Fruit fly (Drosophila melanogaster) whole organism, embryonic: ENCODE measurements around the gene Srp14.

Source experiments
- Blimp-1 ChIP-seq: fragments of 200-800 bp; sonication (Bioruptor generic); optimal IDR thresholded peaks from 3 replicates; lab custom pipeline; 2018; ENCODE audit warnings: missing biosample characterization, missing genetic modification characterization, mild to moderate bottlenecking, moderate library complexity, missing genetic modification reagents
- BtbVII ChIP-seq: fragments of 200-800 bp; sonication (Bioruptor generic); optimal IDR thresholded peaks from 3 replicates; lab custom pipeline; 2017; ENCODE audit warnings: missing biosample characterization, mild to moderate bottlenecking, missing genetic modification characterization
- CG1024 ChIP-seq: fragments of 200-800 bp; sonication (Bioruptor generic); IDR thresholded peaks from 2 replicates; pipeline ENCODE4 v1.3.6; 2022; ENCODE audit warnings: missing biosample characterization, missing genetic modification characterization
- CG10267 ChIP-seq: fragments of 200-800 bp; sonication (Bioruptor generic); optimal IDR thresholded peaks from 2 replicates; lab custom pipeline; 2018; ENCODE audit warnings: missing biosample characterization, mild to moderate bottlenecking, missing genetic modification characterization, moderate library complexity
- CG12659 ChIP-seq: fragments of 200-800 bp; sonication (Bioruptor generic); optimal IDR thresholded peaks from 3 replicates; lab custom pipeline; 2017; ENCODE audit warnings: mild to moderate bottlenecking, missing biosample characterization, missing genetic modification reagents, missing genetic modification characterization
- CG13287 ChIP-seq: fragments of 200-800 bp; sonication (Bioruptor generic); IDR thresholded peaks from 2 replicates; pipeline ENCODE4 v1.3.6; 2022; ENCODE audit warnings: missing biosample characterization, missing genetic modification characterization; ENCODE audit not compliant: partially characterized antibody
- CG17802 ChIP-seq: fragments of 200-800 bp; sonication (Bioruptor generic); optimal IDR thresholded peaks from 2 replicates; lab custom pipeline; 2018; ENCODE audit warnings: missing biosample characterization, mild to moderate bottlenecking, missing genetic modification characterization, moderate library complexity
- CG2116 ChIP-seq: fragments of 200-800 bp; sonication (Bioruptor generic); optimal IDR thresholded peaks from 3 replicates; lab custom pipeline; 2018; ENCODE audit warnings: missing biosample characterization, mild to moderate bottlenecking, missing genetic modification characterization
- CG2712 ChIP-seq: fragments of 200-800 bp; optimal IDR thresholded peaks from 3 replicates; lab custom pipeline; 2019; ENCODE audit warnings: missing biosample characterization, mild to moderate bottlenecking, missing genetic modification characterization, moderate library complexity
- CG30020 ChIP-seq: fragments of 200-800 bp; optimal IDR thresholded peaks from 2 replicates; lab custom pipeline; 2019; ENCODE audit warnings: missing biosample characterization, mild to moderate bottlenecking, missing genetic modification characterization, moderate library complexity
- CG32767 ChIP-seq: fragments of 200-800 bp; sonication (Bioruptor generic); IDR thresholded peaks from 2 replicates; pipeline ENCODE4 v1.3.6; 2022; ENCODE audit warnings: missing biosample characterization, missing genetic modification characterization
- CG4328 ChIP-seq: fragments of 200-800 bp; sonication (Bioruptor generic); optimal IDR thresholded peaks from 3 replicates; lab custom pipeline; 2017; ENCODE audit warnings: missing biosample characterization, missing genetic modification reagents, missing genetic modification characterization
- CG4360 ChIP-seq: fragments of 200-800 bp; sonication (Bioruptor generic); IDR thresholded peaks from 2 replicates; pipeline ENCODE4 v1.3.6; 2022; ENCODE audit warnings: missing biosample characterization, missing genetic modification characterization
- CG4854 ChIP-seq: fragments of 200-800 bp; sonication (Bioruptor generic); optimal IDR thresholded peaks from 2 replicates; lab custom pipeline; 2016; ENCODE audit warnings: missing biosample characterization, missing genetic modification characterization, inconsistent platforms
- CG9797 ChIP-seq: fragments of 200-800 bp; sonication (Bioruptor generic); optimal IDR thresholded peaks from 3 replicates; lab custom pipeline; 2018; ENCODE audit warnings: missing biosample characterization, mild to moderate bottlenecking, missing genetic modification characterization
- Dek ChIP-seq: fragments of 200-800 bp; sonication (Bioruptor generic); optimal IDR thresholded peaks from 3 replicates; lab custom pipeline; 2019; ENCODE audit warnings: missing biosample characterization, mild to moderate bottlenecking, missing genetic modification characterization, moderate library complexity
- Dfd ChIP-seq, 2 experiments: fragments of >200 bp; optimal IDR thresholded peaks; 2 replicates each; lab custom pipeline; 2017; ENCODE audit warnings: missing biosample characterization in 2 of 2, missing genetic modification characterization in 2 of 2
- Dip2 ChIP-seq: fragments of 200-800 bp; sonication (Bioruptor generic); IDR thresholded peaks from 2 replicates; pipeline ENCODE4 v1.3.6; 2022; ENCODE audit warnings: missing biosample characterization, missing genetic modification characterization
- E2f2 ChIP-seq: fragments of 200-800 bp; sonication (Bioruptor generic); IDR thresholded peaks from 2 replicates; pipeline ENCODE4 v1.3.6; 2022; ENCODE audit warnings: missing biosample characterization, missing genetic modification characterization
- Ets97D ChIP-seq: fragments of 200-800 bp; sonication (Bioruptor generic); optimal IDR thresholded peaks from 3 replicates; lab custom pipeline; 2016; ENCODE audit warnings: missing biosample characterization, missing genetic modification characterization
- HmgZ ChIP-seq: fragments of 200-800 bp; sonication (Bioruptor generic); optimal IDR thresholded peaks from 2 replicates; lab custom pipeline; 2018; ENCODE audit warnings: missing biosample characterization, mild to moderate bottlenecking, missing genetic modification characterization
- Hr39 ChIP-seq: fragments of >200 bp; optimal IDR thresholded peaks from 2 replicates; lab custom pipeline; 2017
- MBD-R2 ChIP-seq: fragments of 200-800 bp; sonication (Bioruptor generic); IDR thresholded peaks from 2 replicates; pipeline ENCODE4 v1.3.6; 2022; ENCODE audit warnings: missing biosample characterization, missing genetic modification characterization
- MESR4 ChIP-seq: fragments of 200-800 bp; sonication (Bioruptor generic); optimal IDR thresholded peaks from 2 replicates; lab custom pipeline; 2018; ENCODE audit warnings: missing biosample characterization, mild to moderate bottlenecking, missing genetic modification characterization, moderate library complexity
- Rfx ChIP-seq: fragments of 200-800 bp; sonication (Bioruptor generic); IDR thresholded peaks from 2 replicates; pipeline ENCODE4 v1.3.6; 2022; ENCODE audit warnings: missing biosample characterization, missing genetic modification characterization
- Sin3A ChIP-seq: fragments of >200 bp; optimal IDR thresholded peaks from 2 replicates; lab custom pipeline; 2018
- Sry-δ ChIP-seq: fragments of 200-800 bp; sonication (Bioruptor generic); optimal IDR thresholded peaks from 2 replicates; lab custom pipeline; 2016; ENCODE audit warnings: missing biosample characterization, missing genetic modification characterization
- Trl ChIP-seq, 3 experiments: fragments of >200 bp in 2 of 3; fragments of 200-800 bp in 1 of 3; sonication (Bioruptor generic) in 1 of 3; optimal IDR thresholded peaks; 2 replicates in 1 of 3; 3 replicates in 2 of 3; lab custom pipeline; 2016 to 2017; ENCODE audit warnings: missing biosample characterization in 1 of 3, missing genetic modification characterization in 1 of 3
- YL-1 ChIP-seq: fragments of 200-800 bp; sonication (Bioruptor generic); optimal IDR thresholded peaks from 3 replicates; lab custom pipeline; 2017; ENCODE audit warnings: missing biosample characterization, mild to moderate bottlenecking, missing genetic modification characterization
- chinmo ChIP-seq: fragments of 200-800 bp; sonication (Bioruptor generic); IDR thresholded peaks from 4 replicates; pipeline ENCODE4 v1.3.6; 2022; ENCODE audit warnings: missing biosample characterization, missing genetic modification characterization; ENCODE audit not compliant: partially characterized antibody
- disco-r ChIP-seq: fragments of 200-800 bp; sonication (Bioruptor generic); optimal IDR thresholded peaks from 2 replicates; lab custom pipeline; 2016; ENCODE audit warnings: missing biosample characterization, missing genetic modification characterization
- dysf ChIP-seq: fragments of 200-800 bp; sonication (Bioruptor generic); IDR thresholded peaks from 3 replicates; pipeline ENCODE4 v1.3.6; 2022; ENCODE audit warnings: missing biosample characterization, missing genetic modification characterization
- eve ChIP-seq, 2 experiments: fragments of >200 bp; optimal IDR thresholded peaks; 2 replicates each; lab custom pipeline; 2017; ENCODE audit warnings: missing biosample characterization in 2 of 2, missing genetic modification characterization in 2 of 2
- fru ChIP-seq: fragments of >200 bp; optimal IDR thresholded peaks from 2 replicates; lab custom pipeline; 2017
- gcm ChIP-seq: fragments of 200-800 bp; sonication (Bioruptor generic); optimal IDR thresholded peaks from 2 replicates; lab custom pipeline; 2019; ENCODE audit warnings: missing biosample characterization, mild to moderate bottlenecking, missing genetic modification characterization, moderate library complexity
- gem ChIP-seq: fragments of 200-800 bp; sonication (Bioruptor generic); optimal IDR thresholded peaks from 2 replicates; lab custom pipeline; 2019; ENCODE audit warnings: missing biosample characterization, mild to moderate bottlenecking, missing genetic modification characterization, moderate library complexity
- gfzf ChIP-seq: fragments of 200-800 bp; sonication (Bioruptor generic); optimal IDR thresholded peaks from 2 replicates; lab custom pipeline; 2016; ENCODE audit warnings: missing biosample characterization, mild to moderate bottlenecking, missing genetic modification characterization, moderate library complexity
- knrl ChIP-seq: fragments of 200-800 bp; sonication (Bioruptor generic); IDR thresholded peaks from 3 replicates; pipeline ENCODE4 v1.3.6; 2022; ENCODE audit warnings: missing biosample characterization, missing genetic modification characterization; ENCODE audit not compliant: partially characterized antibody
- pzg ChIP-seq: fragments of 200-800 bp; sonication (Bioruptor generic); optimal IDR thresholded peaks from 3 replicates; lab custom pipeline; 2018; ENCODE audit warnings: missing biosample characterization, mild to moderate bottlenecking, missing genetic modification characterization, moderate library complexity
- sc ChIP-seq, 3 experiments: fragments of >200 bp in 2 of 3; fragments of 200-800 bp in 1 of 3; sonication (Bioruptor generic) in 1 of 3; optimal IDR thresholded peaks; 2 replicates in 2 of 3; 3 replicates in 1 of 3; lab custom pipeline; 2017; ENCODE audit warnings: mild to moderate bottlenecking in 1 of 3, missing biosample characterization in 1 of 3, missing genetic modification characterization in 1 of 3, missing genetic modification reagents in 1 of 3
- seq ChIP-seq: fragments of 200-800 bp; sonication (Bioruptor generic); IDR thresholded peaks from 2 replicates; pipeline ENCODE4 v1.3.6; 2022; ENCODE audit warnings: missing biosample characterization, missing genetic modification characterization
- sqz ChIP-seq: fragments of 200-800 bp; sonication (Bioruptor generic); optimal IDR thresholded peaks from 3 replicates; lab custom pipeline; 2018; ENCODE audit warnings: missing biosample characterization, mild to moderate bottlenecking, missing genetic modification characterization
- ssp ChIP-seq: fragments of 200-800 bp; sonication (Bioruptor generic); IDR thresholded peaks from 2 replicates; pipeline ENCODE4 v1.3.6; 2022; ENCODE audit warnings: missing biosample characterization, missing genetic modification characterization
- stwl ChIP-seq: fragments of 200-800 bp; sonication (Bioruptor generic); optimal IDR thresholded peaks from 3 replicates; lab custom pipeline; 2018; ENCODE audit warnings: missing biosample characterization, mild to moderate bottlenecking, missing genetic modification characterization, moderate library complexity
- trem ChIP-seq: fragments of 200-800 bp; optimal IDR thresholded peaks from 3 replicates; lab custom pipeline; 2019; ENCODE audit warnings: missing biosample characterization, mild to moderate bottlenecking, missing genetic modification characterization, moderate library complexity
- wdn ChIP-seq: fragments of 200-800 bp; sonication (Bioruptor generic); IDR thresholded peaks from 2 replicates; pipeline ENCODE4 v1.3.6; 2022; ENCODE audit warnings: missing biosample characterization, missing genetic modification characterization

The Srp14 gene

DNA sequence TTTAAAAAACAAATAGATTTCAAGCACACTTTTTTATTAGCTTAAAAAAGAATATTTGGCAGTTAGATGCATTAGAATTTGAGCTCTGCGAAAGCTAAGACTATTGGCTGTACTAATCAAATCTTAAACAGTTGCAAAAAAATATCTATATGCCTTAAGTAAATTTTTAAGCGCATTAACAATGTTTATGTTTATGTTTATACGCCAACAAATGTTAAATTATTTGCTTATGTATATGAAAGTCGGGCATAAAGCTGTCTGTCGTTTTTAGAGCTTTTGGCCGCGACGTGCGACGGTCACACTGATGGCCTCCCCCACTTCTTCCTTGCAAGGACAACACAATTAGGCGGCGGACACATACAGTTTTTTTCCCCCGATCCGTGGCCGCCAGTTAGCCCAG, 37.7 kb downstream of the Srp14 start, which contains the start of gene CG5466:
Gene CG5466, plus strand, starts transcription at position 301 of the 400 bp plus-strand sequence.
- TF ChIP-seq gfzf (GFP tag; lab: Kevin White, UChicago), result peak; percentile 56
- peak; percentile 6 for TF ChIP-seq pzg
- TF ChIP-seq wdn, result no peak
- TF ChIP-seq CG32767 (GFP tag; lab: Robert Waterston, UW), result 0 out of 2 replicates have a peak, but pooled peaks have one; percentile 43

DNA sequence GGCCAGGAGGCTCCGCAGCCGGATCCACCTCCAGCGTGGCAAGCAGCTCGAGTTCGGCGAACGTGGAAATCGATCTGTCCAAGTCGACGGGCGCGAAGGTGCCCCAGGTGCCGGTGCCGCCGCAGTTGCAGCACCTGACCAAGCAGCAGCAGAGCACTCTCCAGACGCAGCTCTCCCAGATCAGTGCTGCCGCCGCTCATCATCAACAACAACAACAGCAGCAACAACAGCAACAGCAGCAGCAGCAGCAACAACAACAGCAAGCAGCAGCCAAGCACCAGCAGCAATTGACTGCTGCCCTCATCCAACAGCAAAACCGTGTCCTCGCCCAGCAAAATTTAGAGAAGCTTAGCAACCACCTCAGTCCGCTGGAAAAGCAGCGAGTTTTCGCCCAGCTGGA, 39.0 kb downstream of the Srp14 start:
- TF ChIP-seq CG4360 (GFP tag; lab: Robert Waterston, UW) (peak; percentile 57), Hr39 (peak; percentile 18), CG12659 (no peak)

DNA sequence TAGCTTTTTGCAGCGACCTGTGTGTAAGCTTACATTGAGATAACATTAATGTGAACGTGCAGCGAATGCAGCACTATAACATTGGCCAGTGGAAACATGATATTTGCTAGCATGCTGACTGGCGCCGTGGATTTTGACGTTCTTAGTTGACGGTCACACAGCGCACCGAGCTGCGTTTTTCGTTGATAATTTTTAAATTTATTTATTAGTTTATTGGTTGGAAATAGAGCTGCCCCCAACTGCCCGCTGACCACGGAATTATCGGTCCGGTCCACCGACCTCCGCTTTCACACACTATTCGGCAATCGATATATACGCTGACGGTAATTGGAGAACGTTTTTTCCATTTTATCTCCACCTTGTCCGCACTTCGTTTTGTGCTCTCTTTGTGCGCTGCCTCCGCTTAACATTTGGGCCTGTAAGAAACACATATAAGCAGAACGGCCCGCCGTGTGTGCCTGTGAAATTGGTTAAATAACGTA, 41.9 kb downstream of the Srp14 start, which contains the start of gene H:
Gene H, plus strand, starts transcription at position 134 of the 482 bp plus-strand sequence.
- TF ChIP-seq HmgZ (tag; lab: Kevin White, UChicago) (peak; percentile 50), CG9797 (GFP tag; lab: Kevin White, UChicago) (peak; percentile 91), E2f2 (GFP tag; lab: Robert Waterston, UW) (no peak; the same call in 1 of the 2 replicates), pzg (peak; percentile 87), fru (no peak), dysf (GFP tag; lab: Robert Waterston, UW) (no peak), knrl (GFP tag; lab: Robert Waterston, UW) (0 out of 3 replicates have a peak, but pooled peaks have one; percentile 11), Dfd (GFP tag; optimal IDR thresholded peaks at IDR 0.05; lab: Kevin White, UChicago) (peak in 1 of 2 experiments; percentile 56), sc (optimal IDR thresholded peaks at IDR 0.05; lab: Kevin White, UChicago) (no peak), sc (GFP tag; optimal IDR thresholded peaks at IDR 0.05; lab: Kevin White, UChicago) (no peak), seq (GFP tag; lab: Robert Waterston, UW) (no peak), stwl (tag; lab: Kevin White, UChicago) (peak; percentile 78), Dek (tag; lab: Kevin White, UChicago) (no peak), Dip2 (GFP tag; lab: Robert Waterston, UW) (no peak), CG4328 (GFP tag; lab: Kevin White, UChicago) (no peak), Rfx (GFP tag; lab: Robert Waterston, UW) (no peak), CG13287 (GFP tag; lab: Robert Waterston, UW) (0 out of 2 replicates have a peak, but pooled peaks have one; percentile 20), CG2712 (tag; lab: Kevin White, UChicago) (peak; percentile 19), Sry-δ (GFP tag; lab: Kevin White, UChicago) (peak; percentile 10), ssp (GFP tag; lab: Robert Waterston, UW) (peak; percentile 97), CG1024 (peak; percentile 81), CG2116 (GFP tag; lab: Kevin White, UChicago) (peak; percentile 47), Sin3A (peak; percentile 20), CG17802 (tag; lab: Kevin White, UChicago) (peak; percentile 90), BtbVII (GFP tag; lab: Kevin White, UChicago) (no peak), chinmo (GFP tag; lab: Robert Waterston, UW) (0 out of 4 replicates have a peak, but pooled peaks have one; percentile 44), MESR4 (GFP tag; lab: Kevin White, UChicago) (peak; percentile 78), trem (tag; lab: Kevin White, UChicago) (peak; percentile 45), sqz (GFP tag; lab: Kevin White, UChicago) (no peak), Ets97D (GFP tag; lab: Kevin White, UChicago) (peak; percentile 65), MBD-R2 (GFP tag; lab: Robert Waterston, UW) (peak; percentile 69), YL-1 (peak; percentile 61), gcm (no peak), eve (GFP tag; optimal IDR thresholded peaks at IDR 0.05; lab: Kevin White, UChicago) (no peak), CG4854 (GFP tag; lab: Kevin White, UChicago) (no peak), Trl (optimal IDR thresholded peaks at IDR 0.05; lab: Kevin White, UChicago) (no peak), Trl (GFP tag; optimal IDR thresholded peaks at IDR 0.05; lab: Kevin White, UChicago) (no peak), disco-r (GFP tag; lab: Kevin White, UChicago) (no peak), CG30020 (tag; lab: Kevin White, UChicago) (peak; percentile 90), Blimp-1 (GFP tag; lab: Kevin White, UChicago) (no peak), gem (tag; lab: Kevin White, UChicago) (no peak), CG10267 (tag; lab: Kevin White, UChicago) (peak; percentile 1)
